Fruit fly (Drosophila melanogaster) whole organism: ENCODE data around the gene ND-ACP.

Source experiments
- EcR ChIP-seq, 2 experiments: fragments of >200 bp; optimal IDR thresholded peaks; 2 replicates each; lab custom pipeline; 2017; ENCODE audit warnings: missing biosample characterization in 2 of 2, missing genetic modification characterization in 2 of 2, missing genetic modification reagents in 2 of 2
- pan ChIP-seq: fragments of >200 bp; optimal IDR thresholded peaks from 2 replicates; lab custom pipeline; 2017
- psq ChIP-seq: fragments of >200 bp; optimal IDR thresholded peaks from 2 replicates; lab custom pipeline; 2017
- usp ChIP-seq: fragments of >200 bp; optimal IDR thresholded peaks from 2 replicates; lab custom pipeline; 2017; ENCODE audit warnings: missing biosample characterization, missing genetic modification characterization, mixed read lengths

DNA sequence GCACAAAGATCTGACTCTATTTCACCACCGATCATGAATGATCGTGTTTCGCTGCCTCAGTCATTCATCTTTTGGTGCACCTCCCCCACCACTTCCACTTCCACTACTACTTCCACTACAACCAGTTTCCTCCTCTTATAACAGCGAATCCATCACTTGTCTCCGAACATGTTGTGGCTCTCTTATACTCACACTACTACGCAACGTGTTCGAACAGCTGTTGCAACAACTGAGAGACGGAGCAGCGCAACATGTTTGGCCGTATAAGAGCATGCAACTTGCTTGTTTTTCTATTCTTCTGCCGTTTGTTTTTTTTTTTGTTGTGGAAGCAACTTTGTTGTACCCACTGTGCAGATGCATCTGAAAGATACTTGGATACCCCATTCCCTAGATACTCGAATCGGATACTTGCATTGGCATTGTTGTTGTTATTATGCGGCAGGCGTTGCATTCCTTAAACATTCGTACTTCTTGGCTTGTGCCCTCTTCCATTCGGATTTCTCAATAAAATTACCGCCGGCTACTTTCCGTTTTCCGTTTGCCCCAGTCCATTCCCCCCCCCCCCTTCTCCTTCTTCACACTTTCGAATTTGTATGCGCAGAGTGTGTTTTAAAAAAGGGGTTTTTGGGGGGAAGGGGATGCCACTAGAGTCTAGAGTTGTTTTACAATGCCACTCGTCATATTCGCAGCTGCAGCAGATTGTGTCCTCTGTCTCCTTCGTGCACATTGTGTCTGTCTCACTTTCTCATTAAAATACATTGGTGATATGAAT is 37.3 kb downstream of the ND-ACP start:
- TF ChIP-seq usp (GFP tag; lab: Kevin White, UChicago): no peak
- TF ChIP-seq EcR (GFP tag; optimal IDR thresholded peaks at IDR 0.05; lab: Kevin White, UChicago): no peak
- TF ChIP-seq psq (lab: Kevin White, UChicago): no peak
- TF ChIP-seq pan (lab: Kevin White, UChicago): no peak
